Worm (Caenorhabditis elegans) whole organism, dauer: ENCODE measurements around the gene zyg-8.

Experiments
- unc-62 ChIP-seq: sonication (generic microtip); optimal IDR thresholded peaks from 2 replicates; lab custom pipeline; 2017; ENCODE audit warnings: missing biosample characterization, missing genetic modification reagents, missing genetic modification characterization

Gene zyg-8

ce11 chrIII:12059521-12059920 is 2.0 kb upstream of the zyg-8 start:
- TF ChIP-seq unc-62 (GFP tag; lab: Kevin White, UChicago) = no peak

DNA sequence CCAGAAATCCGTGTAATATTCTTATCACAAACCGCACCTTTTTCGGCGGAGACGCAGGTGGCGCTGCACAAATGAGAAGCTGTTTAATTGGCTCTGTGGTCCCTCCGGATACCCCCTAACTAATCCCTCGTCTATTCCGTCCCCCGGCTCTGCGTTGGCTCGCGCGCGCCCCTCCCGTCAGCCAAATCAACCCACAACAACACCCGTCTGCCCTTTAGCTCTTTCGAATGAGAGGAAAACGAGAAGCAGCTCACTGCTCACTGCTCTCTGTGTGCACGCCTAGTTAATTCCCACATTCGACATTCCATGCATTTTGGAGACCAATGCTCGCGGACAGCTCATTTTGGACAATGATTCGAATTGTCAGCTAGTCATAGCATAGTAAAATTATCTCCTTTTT is 1.4 kb upstream of the zyg-8 start:
- no peak for TF ChIP-seq unc-62 (GFP tag; lab: Kevin White, UChicago)

- no peak for TF ChIP-seq unc-62 (GFP tag; lab: Kevin White, UChicago)
Measured at ce11 chrIII:12063934-12064333, 2.4 kb downstream of the zyg-8 start.

DNA sequence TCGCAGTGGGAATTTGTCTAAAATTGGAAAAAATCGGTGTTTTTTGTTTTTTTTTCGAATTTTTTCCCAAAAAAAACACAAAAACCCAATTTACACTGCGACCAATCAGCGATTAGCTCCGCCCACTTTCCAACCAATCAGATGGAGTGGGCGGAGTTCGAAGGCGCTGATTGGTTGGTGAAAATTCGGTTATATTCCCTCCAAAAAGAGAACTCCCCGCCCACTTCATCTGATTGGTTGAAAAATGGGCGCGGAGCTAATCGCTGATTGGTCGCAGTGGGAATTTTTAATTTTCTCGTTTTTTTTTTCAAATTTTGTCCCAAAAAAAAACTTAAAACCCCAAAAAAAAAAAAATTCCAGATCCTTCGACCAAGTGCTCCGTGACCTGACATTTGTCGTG is 3.0 kb downstream of the zyg-8 start:
- no peak for TF ChIP-seq unc-62 (GFP tag; lab: Kevin White, UChicago)

- TF ChIP-seq unc-62 (GFP tag; lab: Kevin White, UChicago) = no peak
Measured at ce11 chrIII:12067736-12068135, 6.2 kb downstream of the zyg-8 start.

DNA sequence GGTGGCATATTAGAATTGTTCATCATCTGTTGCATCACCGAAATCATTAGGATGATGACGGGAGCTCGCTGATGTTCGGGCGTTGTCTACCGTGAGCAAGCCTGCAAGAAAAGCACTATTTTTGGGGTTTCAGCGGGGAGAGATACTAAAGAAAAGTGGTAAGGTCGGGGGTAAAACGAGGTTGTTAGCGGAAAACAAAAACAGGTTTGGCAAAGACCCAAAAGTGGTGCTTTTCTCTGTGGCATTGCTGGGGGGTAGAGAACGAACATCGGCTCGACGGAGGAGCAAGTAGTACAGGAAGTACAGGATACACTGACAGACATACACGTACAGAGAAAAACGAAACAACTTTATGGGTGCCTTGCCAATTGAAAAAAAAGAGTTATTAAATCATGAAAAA is 15.9 kb downstream of the zyg-8 start, which contains the start of gene php-3:
php-3 (minus strand) TSS at position 101 of the 400 bp plus-strand sequence.
- no peak for TF ChIP-seq unc-62 (GFP tag; lab: Kevin White, UChicago)

- no peak for TF ChIP-seq unc-62 (GFP tag; lab: Kevin White, UChicago)
Measured at ce11 chrIII:12081992-12082628, 20.6 kb downstream of the zyg-8 start.

DNA sequence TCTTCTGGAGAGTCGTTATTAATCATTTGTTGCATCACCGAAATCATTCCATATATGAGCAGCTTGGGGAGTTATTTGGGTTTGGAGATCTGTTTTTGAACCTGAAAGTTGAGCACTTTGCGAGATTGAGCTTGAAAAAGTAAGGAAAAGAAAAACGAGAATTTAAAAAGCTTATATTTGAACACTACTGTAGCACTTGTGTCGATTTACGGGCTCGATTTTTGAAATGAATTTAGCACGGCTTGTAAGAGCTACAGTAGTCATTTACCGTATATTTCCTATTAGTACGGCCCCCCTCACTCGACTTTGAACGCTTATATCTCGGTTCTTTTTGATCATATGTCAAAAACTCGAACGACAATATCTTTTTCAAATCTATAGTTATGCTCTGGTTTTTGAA is 22.7 kb downstream of the zyg-8 start, which contains the start of gene nob-1:
nob-1 (minus strand) TSS at position 101 of the 400 bp plus-strand sequence.
- TF ChIP-seq unc-62 (GFP tag; lab: Kevin White, UChicago) = no peak

DNA sequence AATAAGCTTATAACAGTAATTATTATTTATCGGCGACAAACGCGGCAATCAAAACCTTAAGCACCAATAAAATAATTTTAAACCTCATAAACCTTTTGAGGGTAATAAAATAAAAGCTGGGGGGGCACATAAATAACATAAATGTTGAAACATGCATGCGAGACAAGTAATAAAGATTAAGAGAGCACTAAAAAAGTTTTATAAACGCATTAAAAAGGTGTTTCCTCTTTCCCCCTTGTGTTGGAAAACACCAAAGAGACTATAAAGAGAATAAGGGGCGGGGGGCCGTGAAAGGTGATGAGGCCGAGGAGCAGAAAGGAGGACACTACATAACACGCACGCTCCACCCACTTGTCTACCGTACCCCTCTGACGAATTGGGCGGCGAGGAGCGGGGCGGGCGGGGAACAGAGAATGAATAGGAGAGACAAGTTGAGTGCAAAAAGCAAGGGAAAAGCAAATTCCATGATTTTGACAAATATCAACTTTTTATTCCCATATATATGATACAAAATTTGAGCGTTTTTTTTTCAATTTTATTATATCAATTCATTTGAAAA is 23.3 kb downstream of the zyg-8 start:
- no peak for TF ChIP-seq unc-62 (GFP tag; lab: Kevin White, UChicago)

ce11 chrIII:12087564-12087963 is 26.1 kb downstream of the zyg-8 start:
- TF ChIP-seq unc-62 (GFP tag; lab: Kevin White, UChicago) = no peak

DNA sequence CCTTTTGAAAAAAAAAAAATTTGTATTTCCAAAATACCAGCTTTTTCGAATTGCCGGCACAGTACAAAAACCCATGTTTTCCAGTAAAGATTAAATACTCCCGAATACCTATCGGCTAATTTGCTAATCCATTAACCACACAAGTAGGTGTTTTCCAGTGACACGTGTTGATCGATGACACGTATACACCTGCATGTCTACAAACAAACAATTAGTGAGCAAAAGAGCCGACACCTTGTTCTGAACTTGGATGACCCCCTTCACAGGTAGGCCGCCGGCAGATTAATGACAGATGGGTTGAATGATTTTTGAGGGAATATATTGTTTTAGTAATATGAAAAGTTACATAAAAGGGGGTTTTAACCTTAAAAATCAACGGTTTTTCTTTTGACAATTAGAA is 31.1 kb downstream of the zyg-8 start:
- TF ChIP-seq unc-62 (GFP tag; lab: Kevin White, UChicago) = no peak

- no peak for TF ChIP-seq unc-62 (GFP tag; lab: Kevin White, UChicago)
Measured at ce11 chrIII:12094158-12094856, 32.8 kb downstream of the zyg-8 start.

- no peak for TF ChIP-seq unc-62 (GFP tag; lab: Kevin White, UChicago)
Measured at ce11 chrIII:12107441-12107840, 45.9 kb downstream of the zyg-8 start, which contains the start of the genes cest-12 and lonp-2. cest-12 (minus strand) TSS chrIII:12107541. lonp-2 (plus strand) TSS chrIII:12107774.

DNA sequence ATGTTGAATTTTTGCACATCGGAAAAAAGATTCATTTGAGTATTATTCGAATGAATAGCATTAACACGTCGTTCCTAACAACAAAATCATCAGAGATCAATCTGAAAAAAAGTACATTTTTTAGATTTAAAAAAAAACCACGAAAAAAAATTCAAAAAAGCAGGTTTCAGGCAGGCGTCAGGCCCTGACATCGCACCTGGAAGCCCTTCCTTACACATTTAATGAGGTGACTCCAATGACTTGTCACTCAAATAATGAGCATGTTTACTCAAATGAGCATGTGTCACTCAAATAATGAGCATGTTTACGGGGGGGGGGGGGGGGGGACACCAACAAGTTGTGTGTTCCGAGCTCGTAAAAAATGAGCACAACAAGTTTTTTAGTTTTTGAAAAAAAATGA is 56.9 kb downstream of the zyg-8 start, which contains the start of gene lron-12:
lron-12 (minus strand) TSS at position 101 of the 400 bp plus-strand sequence.
- no peak for TF ChIP-seq unc-62 (GFP tag; lab: Kevin White, UChicago)

DNA sequence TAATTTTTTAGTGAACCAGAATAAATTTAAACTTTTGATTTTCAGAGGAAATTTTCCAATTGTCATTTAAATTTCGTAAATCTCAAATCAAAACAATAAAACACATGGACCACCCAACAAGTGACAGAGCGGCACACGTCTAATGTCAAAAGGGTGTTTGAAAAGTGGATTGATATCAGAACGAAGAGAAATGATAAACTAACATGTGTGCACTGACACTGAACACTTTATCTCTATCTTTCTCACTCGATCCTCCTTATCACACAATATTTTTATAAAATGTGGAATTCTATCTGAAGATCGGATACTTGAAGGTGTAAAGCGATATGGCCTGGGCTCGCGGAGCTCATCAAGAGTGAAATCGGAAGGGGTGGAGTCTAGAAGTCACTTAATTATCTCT is 58.1 kb downstream of the zyg-8 start:
- TF ChIP-seq unc-62 (GFP tag; lab: Kevin White, UChicago) = no peak

- TF ChIP-seq unc-62 (GFP tag; lab: Kevin White, UChicago) = no peak
Measured at ce11 chrIII:12121177-12121576, 59.7 kb downstream of the zyg-8 start.
